Worm (Caenorhabditis elegans): ENCODE data around the gene nst-1.

Gene nst-1

DNA sequence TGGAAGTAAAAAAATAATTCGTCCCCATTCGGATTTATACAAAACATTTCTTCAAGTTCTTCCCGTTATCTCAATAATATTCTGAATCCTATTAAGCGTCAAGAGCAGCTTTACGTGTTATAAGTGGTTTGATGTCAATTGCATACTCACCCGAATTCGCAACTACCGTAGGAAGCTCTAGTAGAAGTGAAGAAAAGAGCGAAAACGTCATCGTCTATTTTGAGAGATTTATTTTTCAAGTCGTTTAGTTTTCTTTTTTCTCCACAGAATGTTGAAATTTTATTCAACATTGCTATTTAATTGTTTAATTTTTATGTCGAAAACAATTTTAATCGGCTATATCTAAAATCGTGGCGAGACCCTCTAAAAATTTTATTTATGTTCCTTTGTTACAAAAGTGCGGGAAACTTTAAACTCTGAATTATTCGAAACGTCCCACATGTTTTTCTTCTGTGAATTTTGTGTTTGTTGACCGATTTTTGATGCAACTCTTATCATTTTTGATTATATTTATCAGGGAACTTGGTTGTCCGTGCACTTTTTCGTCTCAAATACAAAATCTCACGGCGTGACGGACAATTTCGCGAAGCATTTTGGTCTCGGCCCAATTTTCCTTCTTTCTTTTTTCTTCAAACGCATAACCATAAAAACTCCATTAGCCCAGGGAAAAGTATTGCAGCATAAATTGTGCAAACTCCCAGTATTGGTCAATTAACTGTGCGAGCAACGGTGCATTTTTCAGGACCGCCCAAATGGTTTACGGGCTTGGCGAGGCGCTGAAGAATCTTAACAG is 13.0 kb downstream of the nst-1 start, which contains the start of gene tdc-1:
Gene tdc-1, plus strand, starts transcription at position 743 of the 793 bp plus-strand sequence.
- TF ChIP-seq unc-62 (GFP tag; optimal IDR thresholded peaks at IDR 0.05) = no peak

DNA sequence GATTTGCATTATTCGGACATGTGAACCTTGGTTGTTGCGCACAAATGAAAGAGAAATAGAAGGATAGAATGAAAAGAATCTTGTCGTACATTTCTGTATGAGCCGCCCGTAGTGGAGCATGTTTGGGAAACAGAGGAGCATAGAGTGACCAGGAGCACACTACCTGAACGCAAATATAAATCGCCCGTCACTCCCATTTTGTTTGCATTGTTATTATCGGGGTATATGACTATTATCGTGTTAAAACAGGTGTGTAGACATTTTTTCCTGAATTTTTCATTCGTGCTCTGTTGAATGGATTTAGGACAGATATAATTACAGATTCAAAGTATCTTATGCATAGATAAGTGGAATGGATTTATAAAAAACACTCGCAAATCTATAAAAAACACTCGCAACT is 13.7 kb downstream of the nst-1 start, which contains the start of gene K01C8.2:
Gene K01C8.2, minus strand, starts transcription at position 101 of the 400 bp plus-strand sequence.
- no peak for TF ChIP-seq unc-62 (GFP tag; optimal IDR thresholded peaks at IDR 0.05)

DNA sequence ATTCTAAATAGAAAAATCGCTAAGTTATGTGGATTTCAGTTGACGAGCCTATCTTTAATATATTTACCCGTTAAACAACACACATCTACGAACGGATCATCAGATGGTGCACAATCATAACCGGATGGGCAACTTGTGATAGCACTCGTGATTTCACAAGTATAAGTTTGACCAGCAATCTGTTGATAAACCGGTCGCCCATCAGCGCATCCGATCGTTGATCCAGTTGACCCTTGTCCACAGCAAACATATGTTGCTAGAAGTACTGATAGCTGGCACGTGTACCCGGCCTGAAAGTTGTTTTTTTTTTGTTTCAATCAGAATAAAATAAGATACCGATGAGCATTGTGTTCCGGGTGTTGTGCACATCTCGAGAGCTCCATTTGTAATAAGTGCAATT is 15.3 kb downstream of the nst-1 start:
- no peak for TF ChIP-seq unc-62 (GFP tag; optimal IDR thresholded peaks at IDR 0.05)

DNA sequence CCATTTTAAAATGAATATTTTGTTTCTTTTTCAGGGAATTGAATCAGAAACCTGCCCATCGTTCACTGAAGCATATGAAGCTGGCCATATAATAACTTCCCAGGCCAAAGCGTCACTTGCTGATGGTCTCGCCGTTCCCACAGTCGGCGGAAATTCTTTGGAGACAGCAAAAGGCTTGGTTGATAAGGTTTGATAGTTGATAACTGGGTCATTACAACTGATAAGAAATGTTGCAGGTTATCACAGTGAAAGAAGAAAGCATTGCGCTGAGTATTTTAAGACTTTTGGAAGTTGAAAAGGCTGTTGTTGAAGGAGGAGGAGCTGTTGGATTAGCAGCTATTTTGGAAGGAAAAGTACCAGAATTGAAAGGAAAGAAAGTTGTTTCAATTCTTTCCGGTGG is 16.4 kb downstream of the nst-1 start:
- TF ChIP-seq unc-62 (GFP tag; optimal IDR thresholded peaks at IDR 0.05) = no peak

DNA sequence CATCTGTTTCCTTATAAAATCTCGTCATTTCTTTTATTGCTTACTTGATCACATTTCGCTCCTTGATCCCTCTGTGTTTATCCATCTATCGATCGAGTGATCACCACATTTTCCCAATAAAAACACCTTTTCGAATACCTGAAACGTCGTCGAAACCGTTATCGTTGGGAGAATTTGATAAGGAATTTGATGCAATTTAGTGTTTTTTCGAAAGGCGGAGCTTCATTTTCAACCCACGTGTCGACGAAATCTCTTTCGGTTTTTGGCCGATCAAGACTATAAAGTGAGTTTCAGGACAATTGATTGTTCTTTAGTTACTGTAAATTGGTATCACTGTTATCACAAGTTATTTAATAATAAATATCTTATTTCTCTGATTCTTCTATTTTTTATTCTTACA is 18.4 kb downstream of the nst-1 start, which contains the start of gene srdh-1:
Gene srdh-1, plus strand, starts transcription at position 43 of the 400 bp plus-strand sequence.
- TF ChIP-seq unc-62 (GFP tag; optimal IDR thresholded peaks at IDR 0.05) = no peak

DNA sequence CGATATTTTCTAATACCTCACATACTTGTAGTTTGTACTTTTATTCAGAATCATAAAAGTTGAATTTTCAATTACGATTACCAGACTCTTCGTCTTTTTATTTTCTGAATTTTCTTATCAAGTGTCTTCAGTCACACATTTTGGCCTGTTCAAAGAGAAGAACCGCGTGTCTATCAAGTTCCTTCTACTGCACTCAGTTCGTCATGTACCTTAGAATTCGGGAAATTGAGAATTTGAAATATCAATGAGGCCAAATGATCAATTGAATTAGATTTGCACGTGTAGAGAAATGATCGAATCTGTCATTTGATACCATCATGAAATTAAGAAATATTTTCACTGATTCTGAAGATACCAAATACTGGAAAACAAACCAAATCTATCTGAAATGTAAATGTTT is 19.4 kb downstream of the nst-1 start:
- TF ChIP-seq unc-62 (GFP tag; optimal IDR thresholded peaks at IDR 0.05) = no peak

DNA sequence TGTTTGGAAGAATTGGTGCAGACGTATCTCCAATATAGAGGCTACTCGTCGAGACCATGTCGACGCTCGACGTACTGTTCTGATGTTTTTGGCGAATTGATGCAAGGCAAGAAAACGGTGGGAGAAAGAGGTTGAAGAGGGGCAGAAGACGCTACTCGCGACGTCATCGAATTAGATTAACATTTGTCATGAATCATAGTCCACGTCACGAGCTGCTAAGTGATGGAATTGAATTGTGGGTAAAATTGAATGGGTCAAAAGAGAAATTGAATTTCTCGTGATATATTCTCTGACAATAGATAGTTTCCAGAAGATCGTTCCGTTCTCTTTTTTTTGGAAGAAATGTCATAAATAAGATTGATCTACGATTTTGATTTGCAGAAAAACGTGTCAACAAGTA is 23.3 kb downstream of the nst-1 start:
- TF ChIP-seq unc-62 (GFP tag; optimal IDR thresholded peaks at IDR 0.05) = no peak

DNA sequence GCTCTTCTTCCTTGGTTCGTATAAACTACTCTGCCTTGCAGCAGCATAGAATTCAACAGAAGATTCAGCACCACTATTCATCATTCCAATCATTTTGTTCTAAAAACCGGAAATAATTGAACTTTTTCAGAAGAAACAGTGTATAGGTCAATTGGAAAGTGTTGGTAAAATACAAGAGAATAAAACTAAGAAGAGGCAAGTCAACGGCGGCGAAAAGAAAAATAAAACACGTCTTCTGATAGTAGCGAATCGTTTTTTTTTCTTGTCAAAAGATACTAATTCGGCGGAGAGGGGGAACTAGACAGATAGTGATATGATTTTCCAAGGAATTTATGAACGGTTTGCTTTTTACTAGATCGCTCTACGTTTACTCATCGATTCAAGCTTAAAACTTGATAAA is 24.0 kb downstream of the nst-1 start, which contains the start of gene F35C11.6:
Gene F35C11.6, minus strand, starts transcription at position 101 of the 400 bp plus-strand sequence.
- no peak for TF ChIP-seq unc-62 (GFP tag; optimal IDR thresholded peaks at IDR 0.05)

DNA sequence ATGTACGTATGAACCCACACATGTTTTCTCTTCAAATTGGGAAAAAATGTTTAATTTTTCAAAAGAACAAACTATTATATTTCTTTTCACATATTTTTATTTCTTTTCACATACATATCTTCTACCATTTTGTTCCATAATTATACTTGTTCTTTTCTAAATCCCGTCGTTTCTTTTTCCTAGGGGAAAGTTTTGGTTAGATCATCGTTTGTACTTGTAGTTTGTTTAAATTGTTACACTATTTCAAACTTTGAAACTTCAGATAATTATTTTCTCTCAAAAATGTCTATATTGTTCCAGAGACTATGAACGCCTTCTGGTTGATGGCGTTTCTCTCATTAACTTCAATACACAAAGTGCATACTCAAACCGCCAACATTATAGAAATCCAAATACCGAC is 27.0 kb downstream of the nst-1 start, which contains the start of gene F35C11.7:
Gene F35C11.7, plus strand, starts transcription at position 301 of the 400 bp plus-strand sequence.
- no peak for TF ChIP-seq unc-62 (GFP tag; optimal IDR thresholded peaks at IDR 0.05)

DNA sequence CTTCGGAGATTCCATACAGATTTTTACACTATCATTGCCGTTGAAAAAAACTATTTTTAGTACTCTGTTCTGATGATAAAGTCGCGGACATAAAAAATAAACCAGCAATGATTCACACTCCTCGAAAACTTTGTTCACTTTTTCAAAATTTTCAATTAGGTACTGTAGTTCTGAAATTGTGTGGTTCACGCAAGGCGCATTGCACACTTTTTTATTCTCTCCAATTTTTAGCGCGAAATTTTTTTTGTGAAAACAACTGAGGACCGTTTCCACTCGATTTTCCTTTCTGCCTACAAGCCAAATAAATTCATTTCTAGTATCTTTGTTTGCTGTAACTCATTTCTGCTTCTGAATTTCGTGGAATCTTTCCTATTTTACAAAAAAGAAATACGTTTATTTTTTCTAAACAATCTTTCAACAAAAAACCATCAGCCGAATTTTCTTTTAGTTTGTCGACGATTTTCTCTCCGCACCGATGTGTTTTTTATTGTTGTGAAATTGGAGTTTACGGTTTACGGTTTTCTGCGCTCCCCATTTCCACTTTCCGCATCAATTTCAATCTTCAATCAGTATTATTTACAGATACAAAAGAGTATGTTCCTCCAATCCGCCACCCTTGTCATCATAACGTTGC is 29.7 kb downstream of the nst-1 start, which contains the start of gene F35C11.5:
Gene F35C11.5, plus strand, starts transcription at position 584 of the 634 bp plus-strand sequence.
- no peak for TF ChIP-seq unc-62 (GFP tag; optimal IDR thresholded peaks at IDR 0.05)

DNA sequence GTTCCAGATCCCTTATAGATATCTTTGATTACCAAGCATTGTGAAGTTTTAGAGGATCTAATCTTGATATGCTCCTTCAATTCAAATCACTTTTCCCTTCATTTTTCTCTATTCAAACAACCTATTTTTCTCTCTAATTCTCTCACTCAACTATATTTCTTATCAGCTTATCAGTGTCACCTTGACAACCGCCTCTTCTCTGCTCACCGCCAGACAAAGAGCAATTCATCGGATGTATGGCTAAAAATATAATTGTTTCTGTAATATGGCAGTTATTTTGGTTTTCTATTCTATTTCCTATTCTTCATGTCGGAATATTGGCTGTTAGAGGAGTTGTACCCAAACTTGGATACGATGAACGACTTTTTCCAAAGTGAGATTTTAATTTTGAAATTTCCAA is 33.3 kb downstream of the nst-1 start:
- no peak for TF ChIP-seq unc-62 (GFP tag; optimal IDR thresholded peaks at IDR 0.05)

DNA sequence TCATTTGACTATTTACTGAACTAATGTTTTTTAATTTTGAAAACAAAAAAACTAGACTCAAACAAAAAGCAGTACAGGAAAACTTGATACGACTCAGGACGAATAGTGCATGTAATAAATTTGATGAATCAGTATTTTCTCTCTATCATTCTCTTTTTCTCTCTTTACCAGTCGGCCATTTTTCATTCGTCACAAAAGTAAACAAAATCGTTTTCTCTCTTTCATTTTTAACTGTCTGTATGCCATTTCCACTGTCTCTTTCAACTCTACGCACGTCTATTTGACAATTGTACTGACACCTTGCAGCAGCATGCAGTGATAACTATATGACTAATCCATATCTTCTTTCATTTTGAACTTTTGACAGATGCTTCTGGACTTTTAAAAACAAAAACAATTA is 34.3 kb downstream of the nst-1 start, which contains the start of the genes F35C11.2 and F35C11.4:
Gene F35C11.2, minus strand, starts transcription at position 90 of the 400 bp plus-strand sequence.
Gene F35C11.4, plus strand, starts transcription at position 260 of the 400 bp plus-strand sequence.
- TF ChIP-seq unc-62 (GFP tag; optimal IDR thresholded peaks at IDR 0.05) = no peak

DNA sequence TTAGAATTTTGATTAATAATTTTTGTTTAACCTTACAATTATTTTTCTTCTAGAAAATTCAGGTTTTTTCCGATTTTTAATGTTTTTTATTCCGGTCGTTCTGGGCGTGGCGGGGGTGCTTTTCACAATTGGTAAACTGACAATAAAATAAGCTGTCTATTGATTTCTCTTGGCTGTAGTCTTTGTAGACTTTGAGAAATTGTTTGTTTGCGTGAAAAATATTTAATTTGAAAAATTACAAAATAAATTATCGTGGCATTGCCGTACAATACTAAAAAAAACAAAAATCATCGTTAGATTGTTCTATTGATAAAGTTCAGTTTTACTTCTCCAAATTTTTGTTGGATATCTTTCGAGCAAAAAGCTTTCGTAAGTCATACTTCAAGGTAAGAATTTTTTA is 36.5 kb downstream of the nst-1 start, which contains the start of gene F35C11.3:
Gene F35C11.3, plus strand, starts transcription at position 301 of the 400 bp plus-strand sequence.
- TF ChIP-seq unc-62 (GFP tag; optimal IDR thresholded peaks at IDR 0.05) = no peak

DNA sequence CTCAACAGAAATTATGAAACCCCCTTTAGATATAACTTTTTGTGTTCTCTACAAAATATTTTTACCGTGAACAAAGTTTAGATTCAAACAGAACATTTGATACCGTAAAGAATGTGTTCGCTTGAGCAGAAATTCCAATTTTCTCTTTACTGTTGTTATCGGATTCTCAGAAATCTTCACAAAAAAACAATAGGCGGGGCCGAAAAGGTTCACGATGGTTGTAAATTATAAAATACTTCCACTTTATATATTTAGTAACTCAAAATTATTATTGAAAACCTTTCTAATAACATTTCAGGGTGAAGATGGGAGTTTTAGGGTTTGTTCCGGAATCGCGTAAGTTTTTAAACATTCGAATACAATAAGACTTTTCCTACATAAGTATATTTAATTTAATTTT is 44.9 kb downstream of the nst-1 start, which contains the start of gene nlp-5:
Gene nlp-5, plus strand, starts transcription at position 301 of the 400 bp plus-strand sequence.
- TF ChIP-seq unc-62 (GFP tag; optimal IDR thresholded peaks at IDR 0.05) = no peak

DNA sequence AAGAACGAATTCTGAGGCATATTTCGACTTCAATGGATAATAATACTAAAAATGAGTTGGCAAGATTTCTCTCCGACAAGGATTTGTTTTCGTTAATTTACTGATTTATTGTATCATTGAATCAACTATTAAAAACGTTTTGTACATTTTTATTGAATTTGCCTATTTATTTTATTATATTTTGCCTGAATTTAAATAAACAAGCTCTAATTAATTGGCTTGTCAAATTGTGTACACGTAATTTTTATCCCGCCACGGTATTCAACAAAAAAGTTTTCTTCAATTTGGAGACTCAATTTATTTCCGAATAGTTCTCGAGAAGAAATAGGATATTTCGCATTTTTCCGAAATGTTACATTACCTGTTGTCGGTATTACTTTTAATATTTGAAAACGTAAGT is 50.5 kb downstream of the nst-1 start, which contains the start of gene M110.7:
Gene M110.7, plus strand, starts transcription at position 301 of the 400 bp plus-strand sequence.
- no peak for TF ChIP-seq unc-62 (GFP tag; optimal IDR thresholded peaks at IDR 0.05)
